Worm (Caenorhabditis elegans): ENCODE data around the gene bcf-1.

bcf-1 gene

DNA sequence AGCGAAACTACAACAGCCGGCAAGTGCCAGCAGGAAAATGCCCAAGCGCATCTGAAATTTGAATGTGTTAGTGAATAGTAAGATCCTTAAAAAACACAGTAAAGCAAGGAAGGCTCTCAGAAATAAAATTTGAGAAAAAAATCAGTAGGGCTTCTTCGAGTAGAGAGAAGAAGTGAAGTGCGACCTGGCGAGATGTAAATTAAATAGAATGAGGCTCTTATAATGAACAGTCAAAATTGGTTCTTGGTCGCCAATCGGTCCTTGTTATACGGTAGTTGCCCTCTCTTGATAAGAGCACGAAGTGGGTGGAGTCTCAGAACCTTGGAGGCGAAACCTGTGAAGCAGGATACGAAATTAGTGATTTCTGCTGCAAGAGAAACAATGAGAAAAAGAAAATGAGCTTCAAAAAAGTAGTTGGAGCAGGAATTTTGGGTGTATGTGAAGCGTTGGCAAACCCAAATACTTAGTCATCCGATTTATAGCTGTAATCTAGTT is at the start of gene bcf-1:
bcf-1 (minus strand) TSS at position 51 of the 495 bp plus-strand sequence.
- TF ChIP-seq F13H6.1 (tag; optimal IDR thresholded peaks at IDR 0.05), result no peak
- no peak for TF ChIP-seq mdl-1 (tag; optimal IDR thresholded peaks at IDR 0.05)
- TF ChIP-seq ztf-11 (tag; optimal IDR thresholded peaks at IDR 0.05), result no peak
- TF ChIP-seq Y55F3AM.14 (GFP tag; optimal IDR thresholded peaks at IDR 0.05), result no peak
- no peak for TF ChIP-seq nhr-237 (tag; optimal IDR thresholded peaks at IDR 0.05)
- no peak for TF ChIP-seq blmp-1 (tag; optimal IDR thresholded peaks at IDR 0.05; ENCODE audit: insufficient read depth)
- TF ChIP-seq lsy-2 (tag; optimal IDR thresholded peaks at IDR 0.05), result no peak
- TF ChIP-seq elt-3 (tag; optimal IDR thresholded peaks at IDR 0.05), result no peak
- no peak for TF ChIP-seq nhr-6 (tag; optimal IDR thresholded peaks at IDR 0.05)
- TF ChIP-seq crh-2 (tag; optimal IDR thresholded peaks at IDR 0.05), result no peak
- no peak for TF ChIP-seq nhr-11 (tag; optimal IDR thresholded peaks at IDR 0.05)
- TF ChIP-seq nhr-21 (tag; optimal IDR thresholded peaks at IDR 0.05), result no peak
- no peak for TF ChIP-seq unc-62 (GFP tag; optimal IDR thresholded peaks at IDR 0.05)
- TF ChIP-seq ztf-4 (tag; optimal IDR thresholded peaks at IDR 0.05), result no peak
- no peak for TF ChIP-seq mbf-1 (tag; optimal IDR thresholded peaks at IDR 0.05)
- TF ChIP-seq lin-39 (tag; optimal IDR thresholded peaks at IDR 0.05), result no peak
- no peak for TF ChIP-seq nhr-25 (tag; optimal IDR thresholded peaks at IDR 0.05)
- TF ChIP-seq nhr-129 (tag; optimal IDR thresholded peaks at IDR 0.05), result no peak
- no peak for TF ChIP-seq aly-2 (tag; optimal IDR thresholded peaks at IDR 0.05)
- TF ChIP-seq unc-55 (GFP tag; optimal IDR thresholded peaks at IDR 0.05), result no peak

- TF ChIP-seq ceh-82 (tag; optimal IDR thresholded peaks at IDR 0.05) (no peak), F13H6.1 (tag; optimal IDR thresholded peaks at IDR 0.05) (peak; percentile 5), lin-13 (GFP tag; optimal IDR thresholded peaks at IDR 0.05) (no peak), ceh-16 (tag; optimal IDR thresholded peaks at IDR 0.05) (no peak), nhr-25 (tag; optimal IDR thresholded peaks at IDR 0.05) (no peak)
Observed at ce11 chrV:6456903-6457302, 48.3 kb upstream of the bcf-1 start.

ce11 chrV:6453122-6453521 is 44.5 kb upstream of the bcf-1 start, which contains the start of gene acl-9:
Gene acl-9 (plus strand): TSS chrV:6453226.
- TF ChIP-seq nhr-25 (tag; optimal IDR thresholded peaks at IDR 0.05) (no peak), lin-13 (GFP tag; optimal IDR thresholded peaks at IDR 0.05) (no peak), egl-27 (tag; optimal IDR thresholded peaks at IDR 0.05) (no peak), mdl-1 (tag; optimal IDR thresholded peaks at IDR 0.05) (no peak), ceh-16 (tag; optimal IDR thresholded peaks at IDR 0.05) (no peak), blmp-1 (tag; optimal IDR thresholded peaks at IDR 0.05; ENCODE audit: insufficient read depth) (no peak), nhr-6 (tag; optimal IDR thresholded peaks at IDR 0.05) (no peak), nhr-11 (tag; optimal IDR thresholded peaks at IDR 0.05) (no peak), elt-3 (tag; optimal IDR thresholded peaks at IDR 0.05) (no peak), dmd-4 (tag; optimal IDR thresholded peaks at IDR 0.05) (no peak), ztf-11 (tag; optimal IDR thresholded peaks at IDR 0.05) (no peak), R02D3.7 (tag; optimal IDR thresholded peaks at IDR 0.05) (no peak), skn-1 (tag; optimal IDR thresholded peaks at IDR 0.05) (no peak)

ce11 chrV:6450129-6451011 is 41.8 kb upstream of the bcf-1 start, which contains the start of gene acl-8:
Gene acl-8 (plus strand): TSS chrV:6450870.
- TF ChIP-seq fos-1 (tag; optimal IDR thresholded peaks at IDR 0.05), result peak; percentile 40
- peak; percentile 41 for TF ChIP-seq crh-2 (tag; optimal IDR thresholded peaks at IDR 0.05)
- no peak for TF ChIP-seq ZK546.5 (tag; optimal IDR thresholded peaks at IDR 0.05)

ce11 chrV:6448356-6448755 is 39.8 kb upstream of the bcf-1 start, which contains the start of gene fbxa-196:
Gene fbxa-196 (plus strand): TSS chrV:6448656.
- TF ChIP-seq dmd-4 (tag; optimal IDR thresholded peaks at IDR 0.05) (no peak), mab-5 (tag; optimal IDR thresholded peaks at IDR 0.05) (no peak), lin-13 (GFP tag; optimal IDR thresholded peaks at IDR 0.05) (no peak), ZK546.5 (tag; optimal IDR thresholded peaks at IDR 0.05) (no peak), F13H6.1 (tag; optimal IDR thresholded peaks at IDR 0.05) (no peak), C34F6.9 (tag; optimal IDR thresholded peaks at IDR 0.05) (no peak), unc-62 (GFP tag; optimal IDR thresholded peaks at IDR 0.05) (no peak)

Data from whole organism, L2 larva.